Worm (Caenorhabditis elegans): ENCODE data around the gene H06H21.11.

H06H21.11 gene

ce11 chrIV:4821843-4822242 lies 14.7 kb upstream of the H06H21.11 start:
- TF ChIP-seq aly-2 (tag; optimal IDR thresholded peaks at IDR 0.05) (no peak), elt-1 (tag; optimal IDR thresholded peaks at IDR 0.05) (no peak), skn-1 (tag; optimal IDR thresholded peaks at IDR 0.05) (no peak), nhr-25 (tag; optimal IDR thresholded peaks at IDR 0.05) (no peak), zag-1 (tag; optimal IDR thresholded peaks at IDR 0.05) (no peak), nhr-6 (tag; optimal IDR thresholded peaks at IDR 0.05) (no peak), nhr-10 (tag; optimal IDR thresholded peaks at IDR 0.05) (no peak), elt-3 (tag; optimal IDR thresholded peaks at IDR 0.05) (no peak), mbf-1 (tag; optimal IDR thresholded peaks at IDR 0.05) (no peak), nhr-12 (tag; optimal IDR thresholded peaks at IDR 0.05) (no peak), nhr-129 (tag; optimal IDR thresholded peaks at IDR 0.05) (no peak), fos-1 (tag; optimal IDR thresholded peaks at IDR 0.05) (no peak)

DNA sequence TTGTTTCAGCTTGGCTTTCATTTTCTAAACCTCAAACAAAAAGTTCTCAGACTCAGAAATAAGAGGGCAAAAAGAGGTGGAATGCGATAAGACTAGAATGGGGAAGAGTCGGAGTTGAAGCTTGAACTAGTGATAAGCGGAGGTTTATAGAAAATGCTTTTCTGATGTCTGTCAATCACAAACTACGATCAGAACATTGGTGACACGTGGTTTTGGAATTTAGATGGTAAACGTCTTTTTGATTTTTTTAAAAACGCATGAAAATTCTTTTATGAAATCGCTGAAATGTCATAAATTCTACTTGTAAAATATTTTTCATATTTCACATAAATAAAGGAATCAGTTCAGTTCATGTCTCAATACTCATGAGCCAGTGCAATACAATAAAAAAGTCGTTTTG lies 13.9 kb upstream of the H06H21.11 start, which contains the start of gene H06H21.8:
Gene H06H21.8, minus strand, starts transcription at position 78 of the 400 bp plus-strand sequence.
- TF ChIP-seq gmeb-1 (tag; optimal IDR thresholded peaks at IDR 0.05) (peak; percentile 30), crh-2 (tag; optimal IDR thresholded peaks at IDR 0.05) (peak; percentile 42), Y55F3AM.14 (GFP tag; optimal IDR thresholded peaks at IDR 0.05) (no peak), fos-1 (tag; optimal IDR thresholded peaks at IDR 0.05) (peak; percentile 31)

DNA sequence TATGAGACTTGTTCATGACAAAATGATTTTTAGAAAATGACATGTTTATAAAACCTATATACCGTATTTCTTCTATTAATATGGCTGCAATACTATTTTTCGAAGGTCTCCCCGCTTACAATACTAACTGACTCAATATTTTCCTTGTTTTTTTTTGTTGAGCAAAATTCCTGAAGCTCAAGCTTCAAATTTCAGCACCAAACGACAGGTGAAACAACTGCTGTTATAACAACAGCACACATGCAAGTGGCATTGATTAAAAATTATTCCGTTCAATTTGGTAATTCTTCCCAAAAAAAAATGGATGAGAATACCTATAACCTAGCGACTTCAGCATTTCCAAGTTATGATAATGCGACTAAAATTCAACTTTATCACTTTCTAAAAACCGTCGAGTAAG lies 7.1 kb upstream of the H06H21.11 start, which contains the start of gene srw-94:
Gene srw-94, plus strand, starts transcription at position 301 of the 400 bp plus-strand sequence.
- TF ChIP-seq nhr-10 (tag; optimal IDR thresholded peaks at IDR 0.05) (no peak), lin-39 (tag; optimal IDR thresholded peaks at IDR 0.05) (no peak), nhr-21 (tag; optimal IDR thresholded peaks at IDR 0.05) (no peak), sma-9 (GFP tag; optimal IDR thresholded peaks at IDR 0.05) (no peak), sma-9 (tag; optimal IDR thresholded peaks at IDR 0.05) (no peak), ztf-11 (tag; optimal IDR thresholded peaks at IDR 0.05) (no peak)

DNA sequence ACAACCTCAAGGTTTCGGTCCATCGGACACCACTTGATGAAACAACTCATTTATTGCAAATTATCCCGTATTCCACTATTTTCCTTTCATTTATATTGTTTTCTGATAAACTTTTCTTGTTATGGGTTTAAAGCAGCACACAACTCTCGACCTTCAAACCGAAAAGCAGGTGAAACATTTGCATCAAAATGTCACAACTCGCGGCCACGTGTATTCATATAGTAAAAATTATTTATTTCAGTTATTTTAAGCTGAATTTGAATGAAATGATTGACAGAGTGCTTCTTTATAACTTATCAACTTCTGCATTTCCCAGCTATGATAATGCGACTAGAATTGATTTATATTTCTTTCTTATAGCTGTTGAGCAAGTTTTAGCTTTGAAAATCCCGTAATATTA lies 4.7 kb upstream of the H06H21.11 start, which contains the start of gene srw-95:
Gene srw-95, plus strand, starts transcription at position 213 of the 400 bp plus-strand sequence.
- TF ChIP-seq nhr-25 (tag; optimal IDR thresholded peaks at IDR 0.05): no peak
- TF ChIP-seq fos-1 (tag; optimal IDR thresholded peaks at IDR 0.05): no peak
- TF ChIP-seq nhr-77 (tag; optimal IDR thresholded peaks at IDR 0.05): no peak
- no peak for TF ChIP-seq aly-2 (tag; optimal IDR thresholded peaks at IDR 0.05)
- TF ChIP-seq Y55F3AM.14 (GFP tag; optimal IDR thresholded peaks at IDR 0.05): no peak
- no peak for TF ChIP-seq nhr-12 (tag; optimal IDR thresholded peaks at IDR 0.05)
- no peak for TF ChIP-seq unc-39 (tag; optimal IDR thresholded peaks at IDR 0.05)
- TF ChIP-seq nhr-237 (tag; optimal IDR thresholded peaks at IDR 0.05): no peak
- TF ChIP-seq mab-5 (tag; optimal IDR thresholded peaks at IDR 0.05): no peak
- TF ChIP-seq unc-55 (GFP tag; optimal IDR thresholded peaks at IDR 0.05): no peak
- no peak for TF ChIP-seq ama-1 (optimal IDR thresholded peaks at IDR 0.05)
- no peak for TF ChIP-seq skn-1 (tag; optimal IDR thresholded peaks at IDR 0.05)
- TF ChIP-seq sma-9 (GFP tag; optimal IDR thresholded peaks at IDR 0.05): no peak
- TF ChIP-seq sma-9 (tag; optimal IDR thresholded peaks at IDR 0.05): no peak

ce11 chrIV:4810377-4810984 lies 3.4 kb upstream of the H06H21.11 start, which contains the start of gene eif-1.A:
TSS of gene eif-1.A (plus strand) at chrIV:4810934.
- peak; percentile 16 for TF ChIP-seq ceh-16 (tag; optimal IDR thresholded peaks at IDR 0.05)
- TF ChIP-seq snpc-4 (tag; optimal IDR thresholded peaks at IDR 0.05): peak; percentile 33
- no peak for TF ChIP-seq ceh-82 (tag; optimal IDR thresholded peaks at IDR 0.05)
- no peak for TF ChIP-seq elt-3 (tag; optimal IDR thresholded peaks at IDR 0.05)
- TF ChIP-seq fos-1 (tag; optimal IDR thresholded peaks at IDR 0.05): peak; percentile 33
- peak; percentile 19 for TF ChIP-seq blmp-1 (tag; optimal IDR thresholded peaks at IDR 0.05; ENCODE audit: insufficient read depth)
- no peak for TF ChIP-seq unc-62 (GFP tag; optimal IDR thresholded peaks at IDR 0.05)
- TF ChIP-seq crh-2 (tag; optimal IDR thresholded peaks at IDR 0.05): peak; percentile 31
- TF ChIP-seq lin-13 (GFP tag; optimal IDR thresholded peaks at IDR 0.05): peak; percentile 58
- TF ChIP-seq R02D3.7 (tag; optimal IDR thresholded peaks at IDR 0.05): no peak
- TF ChIP-seq nhr-129 (tag; optimal IDR thresholded peaks at IDR 0.05): peak; percentile 41
- peak; percentile 44 for TF ChIP-seq sma-3 (GFP tag; optimal IDR thresholded peaks at IDR 0.05)
- TF ChIP-seq nhr-25 (tag; optimal IDR thresholded peaks at IDR 0.05): peak; percentile 3
- peak; percentile 79 for TF ChIP-seq unc-55 (GFP tag; optimal IDR thresholded peaks at IDR 0.05)
- TF ChIP-seq nhr-11 (tag; optimal IDR thresholded peaks at IDR 0.05): no peak
- TF ChIP-seq F13H6.1 (tag; optimal IDR thresholded peaks at IDR 0.05): peak; percentile 21
- peak; percentile 51 for TF ChIP-seq lin-11 (tag; optimal IDR thresholded peaks at IDR 0.05)
- TF ChIP-seq gmeb-1 (tag; optimal IDR thresholded peaks at IDR 0.05): peak; percentile 53
- TF ChIP-seq sma-9 (GFP tag; optimal IDR thresholded peaks at IDR 0.05): peak; percentile 11
- TF ChIP-seq sma-9 (tag; optimal IDR thresholded peaks at IDR 0.05): no peak
- TF ChIP-seq zag-1 (tag; optimal IDR thresholded peaks at IDR 0.05): no peak
- no peak for TF ChIP-seq nhr-237 (tag; optimal IDR thresholded peaks at IDR 0.05)
- TF ChIP-seq lsy-2 (tag; optimal IDR thresholded peaks at IDR 0.05): peak in 1 of 2 experiments; percentile 80
- peak; percentile 76 for TF ChIP-seq C34F6.9 (tag; optimal IDR thresholded peaks at IDR 0.05)

Data from whole organism, L2 larva.